Worm (Caenorhabditis elegans) whole organism, mixed stage, embryonic: Measurements from ENCODE around the gene F46C8.8.
A peak's percentile ranks its signal among the peaks of the same experiment; 100 is the strongest.

Source experiments
- M03D4.4 ChIP-seq: sonication (generic microtip); optimal IDR thresholded peaks from 2 replicates; lab custom pipeline; 2017; ENCODE audit warnings: mild to moderate bottlenecking, missing genetic modification characterization, missing compliant biosample characterization
- blmp-1 ChIP-seq: fragments of 150-350 bp; optimal IDR thresholded peaks from 2 replicates; lab custom pipeline; 2014; ENCODE audit warnings: missing biosample characterization, missing genetic modification characterization
- ceh-39 ChIP-seq: fragments of 150-350 bp; optimal IDR thresholded peaks from 2 replicates; lab custom pipeline; 2014; ENCODE audit warnings: missing biosample characterization, missing genetic modification characterization
- ceh-43 ChIP-seq: fragments of 200-800 bp; sonication (Bioruptor generic); optimal IDR thresholded peaks from 2 replicates; lab custom pipeline; 2018; ENCODE audit warnings: mild to moderate bottlenecking, missing genetic modification characterization, moderate library complexity, missing compliant biosample characterization
- ceh-83 ChIP-seq: fragments of 200-800 bp; sonication (Bioruptor generic); optimal IDR thresholded peaks from 2 replicates; lab custom pipeline; 2018; ENCODE audit warnings: mild to moderate bottlenecking, missing genetic modification characterization, missing compliant biosample characterization
- drap-1 ChIP-seq: fragments of 200-800 bp; sonication (Bioruptor generic); optimal IDR thresholded peaks from 3 replicates; lab custom pipeline; 2018; ENCODE audit warnings: mild to moderate bottlenecking, missing genetic modification characterization, missing compliant biosample characterization
- elt-1 ChIP-seq: sonication (generic microtip); optimal IDR thresholded peaks from 2 replicates; lab custom pipeline; 2017; ENCODE audit warnings: missing genetic modification characterization, mild to moderate bottlenecking, missing compliant biosample characterization, antibody characterized with exemption, moderate library complexity, borderline replicate concordance; ENCODE audit not compliant: insufficient read depth
- flh-1 ChIP-seq: fragments of 200-800 bp; sonication (Bioruptor generic); optimal IDR thresholded peaks from 2 replicates; lab custom pipeline; 2018; ENCODE audit warnings: mild to moderate bottlenecking, missing genetic modification characterization, moderate library complexity, missing compliant biosample characterization
- ham-2 ChIP-seq: fragments of 200-800 bp; sonication (Bioruptor generic); optimal IDR thresholded peaks from 2 replicates; lab custom pipeline; 2018; ENCODE audit warnings: mild to moderate bottlenecking, missing genetic modification characterization, missing compliant biosample characterization
- hlh-1 ChIP-seq: fragments of 150-350 bp; optimal IDR thresholded peaks from 2 replicates; lab custom pipeline; 2014; ENCODE audit warnings: missing biosample characterization, missing genetic modification reagents, missing genetic modification characterization
- lin-13 ChIP-seq: fragments of 150-350 bp; optimal IDR thresholded peaks from 2 replicates; lab custom pipeline; 2014; ENCODE audit warnings: missing biosample characterization, missing genetic modification characterization
- lin-32 ChIP-seq: fragments of 200-800 bp; sonication (Bioruptor generic); optimal IDR thresholded peaks from 2 replicates; lab custom pipeline; 2018; ENCODE audit warnings: mild to moderate bottlenecking, missing genetic modification characterization, missing compliant biosample characterization
- lsy-2 ChIP-seq: fragments of 150-350 bp; optimal IDR thresholded peaks from 2 replicates; lab custom pipeline; 2014; ENCODE audit warnings: missing biosample characterization, missing genetic modification characterization
- mab-5 ChIP-seq: fragments of 150-350 bp; optimal IDR thresholded peaks from 2 replicates; lab custom pipeline; 2014; ENCODE audit warnings: missing biosample characterization, missing genetic modification characterization
- mep-1 ChIP-seq: fragments of 150-350 bp; optimal IDR thresholded peaks from 2 replicates; lab custom pipeline; 2017; ENCODE audit warnings: missing biosample characterization, missing genetic modification reagents, missing genetic modification characterization, inconsistent platforms
- nhr-12 ChIP-seq: fragments of 150-350 bp; optimal IDR thresholded peaks from 2 replicates; lab custom pipeline; 2014; ENCODE audit warnings: missing biosample characterization, missing genetic modification characterization
- nhr-2 ChIP-seq: fragments of 150-350 bp; optimal IDR thresholded peaks from 2 replicates; lab custom pipeline; 2014; ENCODE audit warnings: missing biosample characterization, missing genetic modification characterization
- nhr-237 ChIP-seq: fragments of 150-350 bp; optimal IDR thresholded peaks from 2 replicates; lab custom pipeline; 2014; ENCODE audit warnings: missing biosample characterization, missing genetic modification characterization
- nhr-28 ChIP-seq: fragments of 150-350 bp; optimal IDR thresholded peaks from 2 replicates; lab custom pipeline; 2014; ENCODE audit warnings: missing biosample characterization, missing genetic modification characterization
- nhr-76 ChIP-seq: sonication (generic microtip); optimal IDR thresholded peaks from 2 replicates; lab custom pipeline; 2017; ENCODE audit warnings: missing biosample characterization, missing genetic modification characterization
- pha-4 ChIP-seq: fragments of 150-350 bp; optimal IDR thresholded peaks from 2 replicates; lab custom pipeline; 2018; ENCODE audit warnings: missing biosample characterization, missing genetic modification reagents, missing genetic modification characterization
- sem-2 ChIP-seq: fragments of 200-800 bp; sonication (Bioruptor generic); optimal IDR thresholded peaks from 2 replicates; lab custom pipeline; 2018; ENCODE audit warnings: mild to moderate bottlenecking, missing genetic modification characterization, missing compliant biosample characterization
- snpc-4 ChIP-seq: fragments of 150-350 bp; optimal IDR thresholded peaks from 2 replicates; lab custom pipeline; 2014; ENCODE audit warnings: missing biosample characterization, missing genetic modification characterization
- sptf-1 ChIP-seq: sonication (generic microtip); optimal IDR thresholded peaks from 2 replicates; lab custom pipeline; 2017; ENCODE audit warnings: mild to moderate bottlenecking, missing genetic modification characterization, moderate library complexity, missing compliant biosample characterization
- tbx-8 ChIP-seq: fragments of 200-800 bp; sonication (Bioruptor generic); optimal IDR thresholded peaks from 2 replicates; lab custom pipeline; 2018; ENCODE audit warnings: mild to moderate bottlenecking, missing genetic modification characterization, moderate library complexity, missing compliant biosample characterization
- unc-120 ChIP-seq: sonication (generic microtip); optimal IDR thresholded peaks from 2 replicates; lab custom pipeline; 2017; ENCODE audit warnings: missing genetic modification characterization, missing compliant biosample characterization; ENCODE audit not compliant: poor library complexity, severe bottlenecking
- unc-39 ChIP-seq: fragments of 150-350 bp; optimal IDR thresholded peaks from 2 replicates; lab custom pipeline; 2014; ENCODE audit warnings: missing biosample characterization, missing genetic modification characterization
- unc-62 ChIP-seq: fragments of 150-350 bp; optimal IDR thresholded peaks from 2 replicates; lab custom pipeline; 2014; ENCODE audit warnings: missing biosample characterization, missing genetic modification reagents, missing genetic modification characterization
- zip-8 ChIP-seq: fragments of 150-350 bp; optimal IDR thresholded peaks from 2 replicates; lab custom pipeline; 2014; ENCODE audit warnings: missing biosample characterization, missing genetic modification characterization

F46C8.8 gene

ce11 chrX:7548158-7548557 is 6.1 kb downstream of the F46C8.8 start, which contains the start of gene F46C8.1:
TSS of gene F46C8.1 (plus strand) at chrX:7548458.
- TF ChIP-seq unc-39 (no peak), ceh-39 (tag; lab: Kevin White, UChicago) (no peak), unc-120 (tag; lab: Kevin White, UChicago) (no peak)
- TF ChIP-seq, all 35 proteins: peak for 0

- no peak for TF ChIP-seq unc-62 (GFP tag; lab: Kevin White, UChicago)
- TF ChIP-seq ham-2 = no peak
- TF ChIP-seq elt-1 (tag; lab: Kevin White, UChicago) = no peak
- no peak for TF ChIP-seq mep-1 (tag; lab: Kevin White, UChicago)
- no peak for TF ChIP-seq nhr-2
- TF ChIP-seq ceh-43 = no peak
- no peak for TF ChIP-seq M03D4.4 (tag; lab: Kevin White, UChicago)
- TF ChIP-seq tbx-8 (GFP tag; lab: Kevin White, UChicago) = no peak
- no peak for TF ChIP-seq ceh-39 (tag; lab: Kevin White, UChicago)
- no peak for TF ChIP-seq drap-1 (GFP tag; lab: Kevin White, UChicago)
- no peak for TF ChIP-seq flh-1 (GFP tag; lab: Kevin White, UChicago)
- TF ChIP-seq lin-32 (GFP tag; lab: Kevin White, UChicago) = no peak
- TF ChIP-seq nhr-76 = no peak
- no peak for TF ChIP-seq unc-120 (tag; lab: Kevin White, UChicago)
- TF ChIP-seq nhr-12 (tag; lab: Kevin White, UChicago) = no peak
- TF ChIP-seq nhr-237 = no peak
- TF ChIP-seq zip-8 (tag; lab: Kevin White, UChicago) = no peak
These were observed 6.5 kb downstream of the F46C8.8 start for ce11 chrX:7547696-7548095.

ce11 chrX:7546509-7546908 is 7.7 kb downstream of the F46C8.8 start, which contains the start of gene col-174:
TSS of gene col-174 (plus strand) at chrX:7546809.
- no peak for TF ChIP-seq nhr-237
- TF ChIP-seq ham-2 = peak; percentile 12
- TF ChIP-seq mab-5 (tag; lab: Kevin White, UChicago) = no peak
- no peak for TF ChIP-seq ceh-39 (tag; lab: Kevin White, UChicago)
- TF ChIP-seq blmp-1 (tag; lab: Kevin White, UChicago) = no peak

ce11 chrX:7541078-7541477 is 13.1 kb downstream of the F46C8.8 start:
- TF ChIP-seq blmp-1 (tag; lab: Kevin White, UChicago) (no peak), sptf-1 (tag; lab: Kevin White, UChicago) (no peak), drap-1 (GFP tag; lab: Kevin White, UChicago) (no peak), unc-62 (GFP tag; lab: Kevin White, UChicago) (no peak), lin-13 (no peak), elt-1 (tag; lab: Kevin White, UChicago) (no peak), nhr-12 (tag; lab: Kevin White, UChicago) (no peak), M03D4.4 (tag; lab: Kevin White, UChicago) (no peak)

ce11 chrX:7540033-7540432 is 14.2 kb downstream of the F46C8.8 start, which contains the start of gene glb-16:
TSS of gene glb-16 (minus strand) at chrX:7540133.
- TF ChIP-seq ceh-83 (no peak), sem-2 (GFP tag; lab: Kevin White, UChicago) (no peak), nhr-2 (no peak), elt-1 (tag; lab: Kevin White, UChicago) (no peak), blmp-1 (tag; lab: Kevin White, UChicago) (no peak), pha-4 (tag; lab: Kevin White, UChicago) (no peak), snpc-4 (tag; lab: Kevin White, UChicago) (no peak), lin-13 (no peak), unc-62 (GFP tag; lab: Kevin White, UChicago) (no peak), unc-120 (tag; lab: Kevin White, UChicago) (no peak), lsy-2 (no peak), tbx-8 (GFP tag; lab: Kevin White, UChicago) (no peak), nhr-237 (no peak), unc-39 (no peak), hlh-1 (tag; lab: Kevin White, UChicago) (no peak)

ce11 chrX:7537742-7538268 is 16.4 kb downstream of the F46C8.8 start, which contains the start of gene dpy-7:
TSS of gene dpy-7 (minus strand) at chrX:7537792.
- TF ChIP-seq ham-2 (peak; percentile 18), ceh-83 (no peak), ceh-39 (tag; lab: Kevin White, UChicago) (no peak), nhr-12 (tag; lab: Kevin White, UChicago) (no peak), sptf-1 (tag; lab: Kevin White, UChicago) (no peak), flh-1 (GFP tag; lab: Kevin White, UChicago) (no peak), nhr-28 (tag; lab: Kevin White, UChicago) (no peak), elt-1 (tag; lab: Kevin White, UChicago) (peak; percentile 86), unc-39 (no peak)
